Fruit fly (Drosophila melanogaster) whole organism, embryonic: Measurements from ENCODE around the gene spirit.
A peak's percentile ranks its signal among the peaks of the same experiment; 100 is the strongest.

Experiments
- Abd-B ChIP-seq: fragments of 200-800 bp; sonication (Bioruptor generic); optimal IDR thresholded peaks from 2 replicates; lab custom pipeline; 2018; ENCODE audit warnings: missing biosample characterization, mild to moderate bottlenecking, missing genetic modification characterization, moderate library complexity
- Atf6 ChIP-seq: fragments of 200-800 bp; sonication (Bioruptor generic); IDR thresholded peaks from 2 replicates; pipeline ENCODE4 v1.3.6; 2022; ENCODE audit warnings: missing biosample characterization, missing genetic modification characterization
- BEAF-32 ChIP-seq: fragments of 200-800 bp; sonication (Bioruptor generic); optimal IDR thresholded peaks from 3 replicates; lab custom pipeline; 2017; ENCODE audit warnings: missing biosample characterization, missing genetic modification characterization, mild to moderate bottlenecking, moderate library complexity, missing genetic modification reagents
- Blimp-1 ChIP-seq: fragments of 200-800 bp; sonication (Bioruptor generic); optimal IDR thresholded peaks from 3 replicates; lab custom pipeline; 2018; ENCODE audit warnings: missing biosample characterization, missing genetic modification characterization, mild to moderate bottlenecking, moderate library complexity, missing genetic modification reagents
- CG10321 ChIP-seq: fragments of 200-800 bp; sonication (Bioruptor generic); IDR thresholded peaks from 2 replicates; pipeline ENCODE4 v1.3.6; 2022; ENCODE audit warnings: missing biosample characterization, missing genetic modification characterization
- CG10366 ChIP-seq: fragments of 200-800 bp; sonication (Bioruptor generic); IDR thresholded peaks from 2 replicates; pipeline ENCODE4 v1.3.6; 2022; ENCODE audit warnings: missing biosample characterization, missing genetic modification characterization
- CG10654 ChIP-seq: fragments of 200-800 bp; sonication (Bioruptor generic); optimal IDR thresholded peaks from 2 replicates; lab custom pipeline; 2016; ENCODE audit warnings: missing biosample characterization, missing genetic modification characterization
- CG12942 ChIP-seq: fragments of 200-800 bp; sonication (Bioruptor generic); optimal IDR thresholded peaks from 3 replicates; lab custom pipeline; 2016; ENCODE audit warnings: missing biosample characterization, missing genetic modification characterization
- CG15011 ChIP-seq: fragments of 200-800 bp; sonication (Bioruptor generic); optimal IDR thresholded peaks from 3 replicates; lab custom pipeline; 2018; ENCODE audit warnings: missing biosample characterization, mild to moderate bottlenecking, missing genetic modification characterization
- CG17385 ChIP-seq: fragments of 200-800 bp; sonication (Bioruptor generic); optimal IDR thresholded peaks from 3 replicates; lab custom pipeline; 2018; ENCODE audit warnings: missing biosample characterization, mild to moderate bottlenecking, missing genetic modification characterization
- CG17802 ChIP-seq: fragments of 200-800 bp; sonication (Bioruptor generic); optimal IDR thresholded peaks from 2 replicates; lab custom pipeline; 2018; ENCODE audit warnings: missing biosample characterization, mild to moderate bottlenecking, missing genetic modification characterization, moderate library complexity
- CG30020 ChIP-seq: fragments of 200-800 bp; optimal IDR thresholded peaks from 2 replicates; lab custom pipeline; 2019; ENCODE audit warnings: missing biosample characterization, mild to moderate bottlenecking, missing genetic modification characterization, moderate library complexity
- CG4360 ChIP-seq: fragments of 200-800 bp; sonication (Bioruptor generic); IDR thresholded peaks from 2 replicates; pipeline ENCODE4 v1.3.6; 2022; ENCODE audit warnings: missing biosample characterization, missing genetic modification characterization
- CG5180 ChIP-seq: fragments of 200-800 bp; sonication (Bioruptor generic); optimal IDR thresholded peaks from 3 replicates; lab custom pipeline; 2017; ENCODE audit warnings: missing biosample characterization, missing genetic modification characterization, mild to moderate bottlenecking, moderate library complexity, missing genetic modification reagents
- CG7786 ChIP-seq: fragments of 200-800 bp; sonication (Bioruptor generic); optimal IDR thresholded peaks from 2 replicates; lab custom pipeline; 2016; ENCODE audit warnings: missing biosample characterization, missing genetic modification characterization
- CG7987 ChIP-seq: fragments of 200-800 bp; sonication (Bioruptor generic); optimal IDR thresholded peaks from 2 replicates; lab custom pipeline; 2018; ENCODE audit warnings: missing biosample characterization, mild to moderate bottlenecking, missing genetic modification characterization, moderate library complexity
- CG8388 ChIP-seq: fragments of 200-800 bp; sonication (Bioruptor generic); optimal IDR thresholded peaks from 2 replicates; lab custom pipeline; 2019; ENCODE audit warnings: missing biosample characterization, mild to moderate bottlenecking, missing genetic modification characterization, moderate library complexity
- CG8924 ChIP-seq: fragments of 200-800 bp; optimal IDR thresholded peaks from 3 replicates; lab custom pipeline; 2019; ENCODE audit warnings: missing biosample characterization, mild to moderate bottlenecking, missing genetic modification characterization, moderate library complexity
- CG9215 ChIP-seq: fragments of 200-800 bp; sonication (Bioruptor generic); IDR thresholded peaks from 2 replicates; pipeline ENCODE4 v1.3.6; 2022; ENCODE audit warnings: missing biosample characterization, missing genetic modification characterization
- CkIIα-i1 ChIP-seq: fragments of 200-800 bp; sonication (Bioruptor generic); IDR thresholded peaks from 2 replicates; pipeline ENCODE4 v1.3.6; 2022; ENCODE audit warnings: missing biosample characterization, missing genetic modification characterization
- Drgx ChIP-seq: fragments of 200-800 bp; sonication (Bioruptor generic); IDR thresholded peaks from 2 replicates; pipeline ENCODE4 v1.3.6; 2022; ENCODE audit warnings: missing biosample characterization, missing genetic modification characterization
- Fer2 ChIP-seq: fragments of 200-800 bp; sonication (Bioruptor generic); optimal IDR thresholded peaks from 2 replicates; lab custom pipeline; 2018; ENCODE audit warnings: missing biosample characterization, mild to moderate bottlenecking, missing genetic modification characterization, moderate library complexity
- HLH54F ChIP-seq: fragments of 200-800 bp; sonication (Bioruptor generic); optimal IDR thresholded peaks from 3 replicates; lab custom pipeline; 2016; ENCODE audit warnings: missing biosample characterization, missing genetic modification characterization
- HmgZ ChIP-seq: fragments of 200-800 bp; sonication (Bioruptor generic); optimal IDR thresholded peaks from 2 replicates; lab custom pipeline; 2018; ENCODE audit warnings: missing biosample characterization, mild to moderate bottlenecking, missing genetic modification characterization
- Hr39 ChIP-seq: fragments of >200 bp; optimal IDR thresholded peaks from 2 replicates; lab custom pipeline; 2017
- Nf-YC ChIP-seq: fragments of 200-800 bp; optimal IDR thresholded peaks from 3 replicates; lab custom pipeline; 2019; ENCODE audit warnings: missing biosample characterization, mild to moderate bottlenecking, missing genetic modification characterization, moderate library complexity
- Stat92E ChIP-seq, 3 experiments: fragments of >200 bp in 2 of 3; fragments of 200-800 bp in 1 of 3; sonication (Bioruptor generic) in 1 of 3; optimal IDR thresholded peaks; 2 replicates each; lab custom pipeline; 2017 to 2019; ENCODE audit warnings: missing biosample characterization in 3 of 3, missing genetic modification characterization in 3 of 3, mild to moderate bottlenecking in 1 of 3, moderate library complexity in 1 of 3
- Usf ChIP-seq: fragments of 200-800 bp; sonication (Bioruptor generic); optimal IDR thresholded peaks from 2 replicates; lab custom pipeline; 2017; ENCODE audit warnings: missing genotype, missing biosample characterization, missing genetic modification characterization
- ara ChIP-seq: fragments of 200-800 bp; sonication (Bioruptor generic); IDR thresholded peaks from 2 replicates; pipeline ENCODE4 v1.3.6; 2022; ENCODE audit warnings: missing biosample characterization, missing genetic modification characterization
- bbx ChIP-seq: fragments of 200-800 bp; sonication (Bioruptor generic); IDR thresholded peaks from 2 replicates; pipeline ENCODE4 v1.3.6; 2022; ENCODE audit warnings: missing biosample characterization, missing genetic modification characterization; ENCODE audit not compliant: partially characterized antibody
- btn ChIP-seq: fragments of 200-800 bp; sonication (Bioruptor generic); optimal IDR thresholded peaks from 2 replicates; lab custom pipeline; 2016; ENCODE audit warnings: missing biosample characterization, missing genetic modification characterization
- cas ChIP-seq: fragments of 200-800 bp; sonication (Bioruptor generic); IDR thresholded peaks from 2 replicates; pipeline ENCODE4 v1.3.6; 2022; ENCODE audit warnings: missing biosample characterization, missing genetic modification characterization
- dan ChIP-seq: fragments of 200-800 bp; sonication (Bioruptor generic); IDR thresholded peaks from 2 replicates; pipeline ENCODE4 v1.3.6; 2022; ENCODE audit warnings: missing biosample characterization, missing genetic modification characterization
- dimm ChIP-seq: fragments of 200-800 bp; sonication (Bioruptor generic); IDR thresholded peaks from 2 replicates; pipeline ENCODE4 v1.3.6; 2022; ENCODE audit warnings: missing biosample characterization, missing genetic modification characterization
- en ChIP-seq: fragments of 200-800 bp; sonication (Bioruptor generic); optimal IDR thresholded peaks from 2 replicates; lab custom pipeline; 2016; ENCODE audit warnings: missing biosample characterization, missing genetic modification characterization
- ewg ChIP-seq: fragments of 200-800 bp; sonication (Bioruptor generic); optimal IDR thresholded peaks from 3 replicates; lab custom pipeline; 2017; ENCODE audit warnings: mild to moderate bottlenecking, missing biosample characterization, missing genetic modification reagents, missing genetic modification characterization
- fd96Cb ChIP-seq: fragments of 200-800 bp; sonication (Bioruptor generic); optimal IDR thresholded peaks from 2 replicates; lab custom pipeline; 2018; ENCODE audit warnings: missing biosample characterization, mild to moderate bottlenecking, missing genetic modification characterization, moderate library complexity
- gce ChIP-seq: fragments of 200-800 bp; sonication (Bioruptor generic); IDR thresholded peaks from 3 replicates; pipeline ENCODE4 v1.3.6; 2022; ENCODE audit warnings: missing biosample characterization, missing genetic modification characterization
- gcm2 ChIP-seq: fragments of 200-800 bp; sonication (Bioruptor generic); optimal IDR thresholded peaks from 2 replicates; lab custom pipeline; 2016; ENCODE audit warnings: missing biosample characterization, missing genetic modification characterization
- lilli ChIP-seq: fragments of 200-800 bp; sonication (Bioruptor generic); optimal IDR thresholded peaks from 3 replicates; lab custom pipeline; 2016; ENCODE audit warnings: missing biosample characterization, missing genetic modification characterization
- oc ChIP-seq: fragments of 200-800 bp; sonication (Bioruptor generic); optimal IDR thresholded peaks from 2 replicates; lab custom pipeline; 2018; ENCODE audit warnings: missing biosample characterization, mild to moderate bottlenecking, missing genetic modification characterization, moderate library complexity
- otp ChIP-seq: fragments of 200-800 bp; sonication (Bioruptor generic); IDR thresholded peaks from 3 replicates; pipeline ENCODE4, ENCODE4 v1.3.6; 2022; ENCODE audit warnings: missing biosample characterization, missing genetic modification characterization
- pum ChIP-seq: fragments of 200-800 bp; sonication (Bioruptor generic); optimal IDR thresholded peaks from 2 replicates; lab custom pipeline; 2016; ENCODE audit warnings: missing biosample characterization, missing genetic modification characterization
- salm ChIP-seq: fragments of 200-800 bp; sonication (Bioruptor generic); optimal IDR thresholded peaks from 2 replicates; lab custom pipeline; 2018; ENCODE audit warnings: missing biosample characterization, mild to moderate bottlenecking, missing genetic modification characterization
- shn ChIP-seq: fragments of 200-800 bp; sonication (Bioruptor generic); optimal IDR thresholded peaks from 3 replicates; lab custom pipeline; 2016; ENCODE audit warnings: missing biosample characterization, missing genetic modification characterization
- tap ChIP-seq: fragments of 200-800 bp; optimal IDR thresholded peaks from 3 replicates; lab custom pipeline; 2019; ENCODE audit warnings: missing biosample characterization, mild to moderate bottlenecking, missing genetic modification characterization, moderate library complexity
- trem ChIP-seq: fragments of 200-800 bp; optimal IDR thresholded peaks from 3 replicates; lab custom pipeline; 2019; ENCODE audit warnings: missing biosample characterization, mild to moderate bottlenecking, missing genetic modification characterization, moderate library complexity
- trh ChIP-seq: fragments of 200-800 bp; sonication (Bioruptor generic); optimal IDR thresholded peaks from 2 replicates; lab custom pipeline; 2016; ENCODE audit warnings: missing biosample characterization, missing genetic modification characterization
- wdn ChIP-seq: fragments of 200-800 bp; sonication (Bioruptor generic); IDR thresholded peaks from 2 replicates; pipeline ENCODE4 v1.3.6; 2022; ENCODE audit warnings: missing biosample characterization, missing genetic modification characterization

Gene spirit

DNA sequence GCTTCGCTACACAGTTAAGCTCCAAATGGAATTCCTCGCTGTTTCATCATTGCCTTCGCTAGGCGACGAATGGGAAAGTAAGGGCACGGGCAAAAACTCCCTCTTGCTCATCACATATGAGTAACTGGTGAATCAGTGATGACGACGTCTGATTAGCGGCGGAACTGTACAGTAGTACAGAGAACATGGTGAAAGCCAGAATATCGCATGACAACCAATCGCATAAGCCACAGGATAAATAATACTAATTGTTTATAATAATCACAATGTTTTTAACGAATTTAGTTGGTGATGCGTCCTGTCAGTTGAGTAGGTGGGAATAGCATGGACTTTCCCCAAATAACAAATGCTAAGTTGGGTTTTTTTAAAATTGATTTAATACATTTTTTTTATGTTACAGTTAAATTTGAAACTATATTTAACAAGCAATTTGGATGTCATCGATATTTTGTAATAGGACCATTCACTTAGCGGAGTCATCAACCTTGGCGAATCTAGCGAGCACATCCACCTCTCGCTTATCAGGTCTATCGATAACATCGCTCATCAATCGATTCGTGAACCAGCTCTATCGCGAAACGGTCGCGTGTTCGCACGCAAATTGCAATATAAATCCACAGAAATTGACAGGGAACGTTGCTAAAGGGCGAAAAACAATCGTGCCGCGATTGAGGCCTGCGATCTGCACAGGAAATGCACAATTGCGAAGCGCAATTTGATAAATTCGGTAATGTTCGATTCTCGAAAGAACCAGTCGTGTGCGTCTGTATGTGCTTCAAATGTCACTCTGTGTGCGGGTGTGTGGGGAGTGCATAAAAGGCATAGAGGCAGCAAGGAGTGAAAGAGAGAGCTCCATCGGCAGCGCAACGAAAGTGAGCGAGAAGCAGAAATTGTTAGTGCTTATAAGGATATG lies 13.1 kb downstream of the spirit start, which contains the start of the genes CG12112 and Trf4-1 (continued):
- no peak for TF ChIP-seq CG15011
- TF ChIP-seq Usf (GFP tag; lab: Kevin White, UChicago), result no peak
- no peak for TF ChIP-seq CG7786 (GFP tag; lab: Kevin White, UChicago)
- no peak for TF ChIP-seq en (GFP tag; lab: Kevin White, UChicago)
- TF ChIP-seq lilli (GFP tag; lab: Kevin White, UChicago), result peak; percentile 31
- TF ChIP-seq CG9215 (GFP tag; lab: Robert Waterston, UW), result no peak
- TF ChIP-seq CG10366, result no peak
- TF ChIP-seq HmgZ, result peak; percentile 27
- TF ChIP-seq ara (GFP tag; lab: Robert Waterston, UW), result no peak
- TF ChIP-seq Abd-B (GFP tag; lab: Kevin White, UChicago), result peak; percentile 45
- TF ChIP-seq wdn (GFP tag; lab: Robert Waterston, UW), result no peak
- TF ChIP-seq gcm2, result no peak
- peak; percentile 52 for TF ChIP-seq CG8924
- no peak for TF ChIP-seq otp (GFP tag; lab: Robert Waterston, UW)
- no peak for TF ChIP-seq CG7987

DNA sequence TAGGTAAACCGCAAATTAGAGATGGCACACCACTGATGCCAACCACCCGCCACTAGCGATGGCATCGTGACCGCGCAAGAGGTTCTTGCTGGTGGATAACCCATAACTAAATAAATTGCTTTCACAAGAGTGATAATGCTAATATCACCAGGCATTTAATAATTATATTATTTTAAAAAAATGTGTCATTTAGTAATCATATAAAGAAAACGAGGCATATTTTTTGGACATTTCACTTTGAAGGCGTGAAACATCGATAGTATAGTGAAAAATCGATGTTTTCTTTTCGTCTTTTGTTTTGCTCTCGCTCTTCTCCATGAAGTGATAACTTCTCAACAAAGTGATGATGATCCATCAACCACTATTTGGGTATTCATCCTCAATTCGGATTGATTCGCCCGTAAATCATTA lies 14.6 kb downstream of the spirit start, which contains the start of gene IntS4:
Gene IntS4, minus strand, starts transcription at position 20 of the 411 bp plus-strand sequence.
- no peak for TF ChIP-seq btn
- no peak for TF ChIP-seq HLH54F
- TF ChIP-seq Atf6, result peak; percentile 38; the same call in 1 of the 2 replicates
- no peak for TF ChIP-seq oc (tag; lab: Kevin White, UChicago)
- peak; percentile 33 for TF ChIP-seq CG17385
- TF ChIP-seq Hr39 (lab: Kevin White, UChicago), result no peak
- TF ChIP-seq CG8388 (GFP tag; lab: Kevin White, UChicago), result peak; percentile 52
- no peak for TF ChIP-seq CG5180
- TF ChIP-seq Drgx (GFP tag; lab: Robert Waterston, UW), result peak; percentile 56
- TF ChIP-seq ewg (GFP tag; lab: Kevin White, UChicago), result no peak
- TF ChIP-seq trh, result no peak
- TF ChIP-seq salm, result no peak
- peak; percentile 58 for TF ChIP-seq Fer2 (tag; lab: Kevin White, UChicago)
- TF ChIP-seq dimm (GFP tag; lab: Robert Waterston, UW), result no peak
- peak; percentile 94 for TF ChIP-seq BEAF-32 (GFP tag; lab: Kevin White, UChicago)
- no peak for TF ChIP-seq dan
- TF ChIP-seq CG10321 (GFP tag; lab: Robert Waterston, UW), result no peak
- TF ChIP-seq CG17802 (tag; lab: Kevin White, UChicago), result no peak
- 0 out of 2 replicates have a peak, but pooled peaks have one; percentile 6 for TF ChIP-seq CG4360
- TF ChIP-seq CG30020, result peak; percentile 63
- TF ChIP-seq Stat92E (GFP tag; optimal IDR thresholded peaks at IDR 0.05; lab: Kevin White, UChicago), result peak in 1 of 3 experiments; percentile 39
- TF ChIP-seq pum (GFP tag; lab: Kevin White, UChicago), result peak; percentile 8
- peak; percentile 34 for TF ChIP-seq fd96Cb (tag; lab: Kevin White, UChicago)
- peak; percentile 8 for TF ChIP-seq shn (GFP tag; lab: Kevin White, UChicago)
- no peak for TF ChIP-seq CkIIα-i1 (GFP tag; lab: Robert Waterston, UW)
- TF ChIP-seq gce (GFP tag; lab: Robert Waterston, UW), result no peak
- TF ChIP-seq trem, result peak; percentile 80
- peak; percentile 56 for TF ChIP-seq CG10654
- TF ChIP-seq Blimp-1 (GFP tag; lab: Kevin White, UChicago), result no peak
- TF ChIP-seq CG10366, result peak; percentile 59
- peak; percentile 56; the same call in 1 of the 2 replicates for TF ChIP-seq cas (GFP tag; lab: Robert Waterston, UW)
- peak; percentile 72 for TF ChIP-seq Nf-YC (tag; lab: Kevin White, UChicago)
- peak; percentile 86 for TF ChIP-seq bbx (GFP tag; lab: Robert Waterston, UW)
- TF ChIP-seq tap, result no peak
- peak; percentile 73 for TF ChIP-seq CG12942 (GFP tag; lab: Kevin White, UChicago)
